Fruit fly (Drosophila melanogaster): ENCODE data around the gene lft.

DNA sequence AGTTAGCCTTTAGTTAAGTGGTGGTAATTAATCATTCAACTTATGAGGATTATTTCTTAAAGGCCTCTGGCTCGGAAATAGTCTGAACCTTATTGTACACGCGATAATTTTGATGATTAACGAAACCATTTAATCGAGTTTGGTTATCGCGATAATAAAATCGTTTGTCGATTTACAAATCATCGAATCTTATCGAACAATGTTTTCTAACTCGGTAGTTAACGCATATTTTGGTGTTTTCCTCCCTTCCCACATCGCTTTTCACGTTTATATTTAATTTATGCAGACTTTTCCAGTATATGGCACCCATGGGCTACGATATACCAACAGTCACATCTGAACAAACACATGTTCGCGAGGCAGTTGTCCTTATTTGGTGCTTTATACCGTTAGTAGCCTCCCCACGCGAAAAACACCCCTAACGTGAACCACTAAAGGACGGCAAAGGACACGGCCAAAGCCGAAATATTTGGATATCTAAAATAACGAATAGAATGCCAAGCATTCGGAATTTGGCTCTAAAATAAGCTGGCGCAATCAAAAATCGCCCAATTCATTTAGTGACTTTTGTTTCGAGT, 20.2 kb upstream of the lft start, which contains the start of gene Frmd5:
- TF ChIP-seq Ets98B (GFP tag; IDR thresholded peaks at IDR 0.05) (no peak), CG15710 (tag; optimal IDR thresholded peaks at IDR 0.05) (no peak)

Measured in whole organism, pupa.